Fruit fly (Drosophila melanogaster): Measurements from ENCODE around the gene HLH4C.
A peak's percentile ranks its signal among the peaks of the same experiment; 100 is the strongest.

The HLH4C gene

DNA sequence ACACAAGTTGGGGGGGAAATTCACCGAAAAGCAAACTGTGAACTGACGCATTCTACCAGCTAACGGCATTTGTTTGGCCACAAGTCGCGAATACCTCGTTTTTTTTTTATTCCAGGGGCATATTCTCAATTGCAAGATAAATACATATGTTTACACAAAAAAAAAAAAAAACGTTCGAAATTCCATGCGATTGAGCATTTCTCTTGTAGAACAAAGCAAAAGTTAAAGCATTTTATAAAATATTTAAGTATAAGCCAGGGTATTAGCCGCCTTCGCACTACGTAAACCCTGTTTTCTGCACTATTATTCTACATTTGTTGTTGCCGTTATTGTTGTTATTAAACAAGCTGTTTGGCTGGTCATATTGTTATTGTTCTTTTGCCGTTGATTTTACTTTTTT lies 32.9 kb downstream of the HLH4C start (continued):
- no peak for TF ChIP-seq ken (GFP tag; IDR thresholded peaks at IDR 0.05)
- TF ChIP-seq bcd (GFP tag; optimal IDR thresholded peaks at IDR 0.05) = peak; percentile 2
- no peak for TF ChIP-seq CG13123 (GFP tag; optimal IDR thresholded peaks at IDR 0.05)
- TF ChIP-seq Meics (GFP tag; optimal IDR thresholded peaks at IDR 0.05) = peak; percentile 41
- TF ChIP-seq CG12744 (GFP tag; optimal IDR thresholded peaks at IDR 0.05) = no peak
- peak; percentile 26 for TF ChIP-seq unpg (GFP tag; optimal IDR thresholded peaks at IDR 0.05)
- no peak for TF ChIP-seq CG18764 (GFP tag; optimal IDR thresholded peaks at IDR 0.05)
- TF ChIP-seq Atf6 (GFP tag; IDR thresholded peaks at IDR 0.05) = peak; percentile 32; the same call in 1 of the 2 replicates
- peak; percentile 9 for TF ChIP-seq Dek (tag; optimal IDR thresholded peaks at IDR 0.05)
- no peak for TF ChIP-seq ssp (GFP tag; IDR thresholded peaks at IDR 0.05)
- TF ChIP-seq CG6689 (GFP tag; IDR thresholded peaks at IDR 0.05) = peak; percentile 42
- TF ChIP-seq fd3F (GFP tag; optimal IDR thresholded peaks at IDR 0.05) = peak; percentile 9
- peak; percentile 32 for TF ChIP-seq Sox102F (GFP tag; optimal IDR thresholded peaks at IDR 0.05)
- TF ChIP-seq eve (GFP tag; optimal IDR thresholded peaks at IDR 0.05) = peak in 1 of 2 experiments; percentile 5
- TF ChIP-seq kay (GFP tag; optimal IDR thresholded peaks at IDR 0.05) = no peak
- TF ChIP-seq sob (GFP tag; IDR thresholded peaks at IDR 0.05) = peak; percentile 50
- no peak for TF ChIP-seq eyg (GFP tag; optimal IDR thresholded peaks at IDR 0.05)
- TF ChIP-seq aop (GFP tag; IDR thresholded peaks at IDR 0.05) = no peak
- no peak for TF ChIP-seq Sry-β (GFP tag; optimal IDR thresholded peaks at IDR 0.05)
- TF ChIP-seq Neu2 (GFP tag; optimal IDR thresholded peaks at IDR 0.05; ENCODE audit: borderline replicate concordance) = no peak
- TF ChIP-seq CG2712 (tag; optimal IDR thresholded peaks at IDR 0.05) = no peak
- TF ChIP-seq Taf1 (GFP tag; IDR thresholded peaks at IDR 0.05) = 0 out of 2 replicates have a peak, but pooled peaks have one; percentile 17
- TF ChIP-seq vvl (GFP tag; IDR thresholded peaks at IDR 0.05) = peak; percentile 25; the same call in 1 of the 2 replicates
- no peak for TF ChIP-seq Nf-YA (GFP tag; IDR thresholded peaks at IDR 0.05)
- peak; percentile 5 for TF ChIP-seq grau (tag; optimal IDR thresholded peaks at IDR 0.05)
- peak; percentile 53; the same call in 1 of the 2 replicates for TF ChIP-seq cas (GFP tag; IDR thresholded peaks at IDR 0.05)
- TF ChIP-seq ro (GFP tag; IDR thresholded peaks at IDR 0.05) = no peak
- TF ChIP-seq gce (GFP tag; IDR thresholded peaks at IDR 0.05) = no peak
- no peak for TF ChIP-seq vfl (GFP tag; optimal IDR thresholded peaks at IDR 0.05)
- TF ChIP-seq Xbp1 (GFP tag; optimal IDR thresholded peaks at IDR 0.05) = peak; percentile 13
- TF ChIP-seq Doc2 (GFP tag; IDR thresholded peaks at IDR 0.05) = no peak
- no peak for TF ChIP-seq Mes4 (GFP tag; optimal IDR thresholded peaks at IDR 0.05)
- no peak for TF ChIP-seq odd (GFP tag; optimal IDR thresholded peaks at IDR 0.05)
- TF ChIP-seq MESR4 (GFP tag; optimal IDR thresholded peaks at IDR 0.05) = no peak
- no peak for TF ChIP-seq CG43689 (GFP tag; IDR thresholded peaks at IDR 0.05)
- TF ChIP-seq gcm2 (GFP tag; optimal IDR thresholded peaks at IDR 0.05) = no peak
- 0 out of 3 replicates have a peak, but pooled peaks have one; percentile 14 for TF ChIP-seq Aef1 (GFP tag; IDR thresholded peaks at IDR 0.05)
- TF ChIP-seq CG14860 (GFP tag; IDR thresholded peaks at IDR 0.05; ENCODE audit: partially characterized antibody) = no peak
- TF ChIP-seq tup (GFP tag; optimal IDR thresholded peaks at IDR 0.05) = no peak
- no peak for TF ChIP-seq CG7928 (GFP tag; optimal IDR thresholded peaks at IDR 0.05)
- TF ChIP-seq CG18599 (GFP tag; optimal IDR thresholded peaks at IDR 0.05) = no peak
- peak; percentile 37 for TF ChIP-seq CG15269 (tag; optimal IDR thresholded peaks at IDR 0.05)
- no peak for TF ChIP-seq CG4328 (GFP tag; optimal IDR thresholded peaks at IDR 0.05)
- TF ChIP-seq Lhr (GFP tag; optimal IDR thresholded peaks at IDR 0.05) = no peak
- TF ChIP-seq dan (GFP tag; IDR thresholded peaks at IDR 0.05) = no peak
- peak; percentile 33 for TF ChIP-seq Hmr (GFP tag; optimal IDR thresholded peaks at IDR 0.05)
- TF ChIP-seq sug (tag; optimal IDR thresholded peaks at IDR 0.05) = no peak
- TF ChIP-seq CG12299 (tag; optimal IDR thresholded peaks at IDR 0.05) = no peak
- no peak for TF ChIP-seq NFAT (GFP tag; IDR thresholded peaks at IDR 0.05)
- no peak for TF ChIP-seq Hey (tag; optimal IDR thresholded peaks at IDR 0.05)
- TF ChIP-seq gsb-n (tag; optimal IDR thresholded peaks at IDR 0.05) = no peak
- peak; percentile 47 for TF ChIP-seq lab (GFP tag; optimal IDR thresholded peaks at IDR 0.05)

Data from whole organism, embryonic.